Worm (Caenorhabditis elegans) whole organism, L3 larva: Measurements from ENCODE around the gene F56H9.8.

Experiments
- R02D3.7 ChIP-seq: fragments of 150-350 bp; optimal IDR thresholded peaks from 2 replicates; lab custom pipeline; 2014; ENCODE audit warnings: missing biosample characterization, missing genetic modification characterization
- ama-1 ChIP-seq: fragments of 150-350 bp; optimal IDR thresholded peaks from 2 replicates; lab custom pipeline; 2018
- ceh-16 ChIP-seq: sonication (generic microtip); optimal IDR thresholded peaks from 2 replicates; lab custom pipeline; 2017; ENCODE audit warnings: missing biosample characterization, missing genetic modification characterization
- ceh-28 ChIP-seq: fragments of 150-350 bp; optimal IDR thresholded peaks from 2 replicates; lab custom pipeline; 2014; ENCODE audit warnings: missing biosample characterization, missing genetic modification reagents, missing genetic modification characterization
- ceh-82 ChIP-seq: fragments of 150-350 bp; optimal IDR thresholded peaks from 2 replicates; lab custom pipeline; 2014; ENCODE audit warnings: missing biosample characterization, missing genetic modification characterization
- ceh-9 ChIP-seq: sonication (generic microtip); optimal IDR thresholded peaks from 2 replicates; lab custom pipeline; 2018; ENCODE audit warnings: missing biosample characterization, missing genetic modification characterization
- daf-12 ChIP-seq: fragments of 150-350 bp; optimal IDR thresholded peaks from 2 replicates; lab custom pipeline; 2014; ENCODE audit warnings: missing biosample characterization, missing genetic modification reagents, missing genetic modification characterization
- egl-27 ChIP-seq: sonication (generic microtip); optimal IDR thresholded peaks from 4 replicates; lab custom pipeline; 2017; ENCODE audit warnings: missing biosample characterization, missing genetic modification reagents, missing genetic modification characterization
- egl-5 ChIP-seq: fragments of 150-350 bp; optimal IDR thresholded peaks from 2 replicates; lab custom pipeline; 2017; ENCODE audit warnings: missing biosample characterization, missing genetic modification reagents, missing genetic modification characterization, inconsistent platforms
- elt-1 ChIP-seq: fragments of 150-350 bp; optimal IDR thresholded peaks from 2 replicates; lab custom pipeline; 2014; ENCODE audit warnings: missing biosample characterization, missing genetic modification characterization
- elt-2 ChIP-seq: sonication (generic microtip); optimal IDR thresholded peaks from 2 replicates; lab custom pipeline; 2016; ENCODE audit warnings: missing genetic modification reagents, mild to moderate bottlenecking, missing genetic modification characterization, missing compliant biosample characterization
- fkh-2 ChIP-seq: fragments of 150-350 bp; optimal IDR thresholded peaks from 2 replicates; lab custom pipeline; 2014; ENCODE audit warnings: missing biosample characterization, missing genetic modification reagents, missing genetic modification characterization
- jun-1 ChIP-seq: fragments of 150-350 bp; optimal IDR thresholded peaks from 2 replicates; lab custom pipeline; 2014; ENCODE audit warnings: missing biosample characterization, missing genetic modification reagents, missing genetic modification characterization
- lin-15B ChIP-seq: fragments of 150-350 bp; optimal IDR thresholded peaks from 2 replicates; lab custom pipeline; 2014; ENCODE audit warnings: missing biosample characterization, missing genetic modification characterization
- lin-39 ChIP-seq: fragments of 150-350 bp; optimal IDR thresholded peaks from 2 replicates; lab custom pipeline; 2018; ENCODE audit warnings: missing biosample characterization, missing genetic modification reagents, missing genetic modification characterization
- lsy-12 ChIP-seq: sonication (generic microtip); optimal IDR thresholded peaks from 2 replicates; lab custom pipeline; 2016; ENCODE audit warnings: mild to moderate bottlenecking, missing genetic modification characterization, missing compliant biosample characterization
- mdl-1 ChIP-seq: fragments of 150-350 bp; optimal IDR thresholded peaks from 2 replicates; lab custom pipeline; 2014; ENCODE audit warnings: missing biosample characterization, missing genetic modification characterization
- mml-1 ChIP-seq: fragments of 150-350 bp; sonication (generic microtip); optimal IDR thresholded peaks from 3 replicates; lab custom pipeline; 2014; ENCODE audit warnings: missing biosample characterization, missing genetic modification characterization
- nfya-1 ChIP-seq: sonication (generic microtip); optimal IDR thresholded peaks from 2 replicates; lab custom pipeline; 2017; ENCODE audit warnings: missing genetic modification characterization, mild to moderate bottlenecking, missing compliant biosample characterization, antibody characterized with exemption, moderate library complexity; ENCODE audit not compliant: insufficient read depth
- nhr-12 ChIP-seq: fragments of 150-350 bp; optimal IDR thresholded peaks from 2 replicates; lab custom pipeline; 2014; ENCODE audit warnings: missing biosample characterization, missing genetic modification characterization
- nhr-23 ChIP-seq: fragments of 150-350 bp; optimal IDR thresholded peaks from 2 replicates; lab custom pipeline; 2014; ENCODE audit warnings: missing biosample characterization, missing genetic modification reagents, missing genetic modification characterization
- nhr-25 ChIP-seq: sonication (generic microtip); optimal IDR thresholded peaks from 2 replicates; lab custom pipeline; 2017; ENCODE audit warnings: missing biosample characterization, missing genetic modification characterization
- nhr-43 ChIP-seq: sonication (generic microtip); optimal IDR thresholded peaks from 2 replicates; lab custom pipeline; 2016; ENCODE audit warnings: mild to moderate bottlenecking, missing genetic modification characterization, missing compliant biosample characterization; ENCODE audit not compliant: poor library complexity, severe bottlenecking
- nhr-67 ChIP-seq: fragments of 150-350 bp; optimal IDR thresholded peaks from 2 replicates; lab custom pipeline; 2014; ENCODE audit warnings: missing biosample characterization, missing genetic modification characterization
- pha-4 ChIP-seq: fragments of 150-350 bp; optimal IDR thresholded peaks from 2 replicates; lab custom pipeline; 2014; ENCODE audit warnings: missing biosample characterization, missing genetic modification reagents, missing genetic modification characterization
- pqm-1 ChIP-seq: fragments of 150-350 bp; optimal IDR thresholded peaks from 2 replicates; lab custom pipeline; 2017; ENCODE audit warnings: missing biosample characterization, missing genetic modification characterization, inconsistent platforms
- skn-1 ChIP-seq: fragments of 150-350 bp; optimal IDR thresholded peaks from 2 replicates; lab custom pipeline; 2014; ENCODE audit warnings: missing biosample characterization, missing genetic modification characterization
- snpc-4 ChIP-seq: fragments of 150-350 bp; optimal IDR thresholded peaks from 2 replicates; lab custom pipeline; 2014; ENCODE audit warnings: missing biosample characterization, missing genetic modification characterization
- tbx-2 ChIP-seq: sonication (generic microtip); optimal IDR thresholded peaks from 2 replicates; lab custom pipeline; 2016; ENCODE audit warnings: mild to moderate bottlenecking, missing genetic modification characterization, missing compliant biosample characterization
- unc-62 ChIP-seq: fragments of 150-350 bp; sonication (generic microtip); optimal IDR thresholded peaks from 4 replicates; lab custom pipeline; 2014; ENCODE audit warnings: missing biosample characterization, missing genetic modification reagents, missing genetic modification characterization
- ztf-11 ChIP-seq: fragments of 150-350 bp; optimal IDR thresholded peaks from 2 replicates; lab custom pipeline; 2014; ENCODE audit warnings: missing biosample characterization, missing genetic modification characterization
- ztf-4 ChIP-seq: fragments of 150-350 bp; optimal IDR thresholded peaks from 2 replicates; lab custom pipeline; 2014; ENCODE audit warnings: missing biosample characterization, missing genetic modification characterization

Gene F56H9.8

ce11 chrV:12636248-12636647 is 8.4 kb upstream of the F56H9.8 start:
- TF ChIP-seq snpc-4 (tag; lab: Kevin White, UChicago) (no peak), nhr-25 (tag; lab: Kevin White, UChicago) (peak; percentile 63), egl-5 (tag; lab: Kevin White, UChicago) (peak; percentile 2)
- TF ChIP-seq, all 47 proteins: peak for 2

- TF ChIP-seq elt-1 (tag; lab: Kevin White, UChicago): peak; percentile 19
- TF ChIP-seq nfya-1 (tag; lab: Kevin White, UChicago): peak; percentile 64
- TF ChIP-seq lin-15B: no peak
- peak; percentile 72 for TF ChIP-seq mdl-1
- TF ChIP-seq elt-2 (tag; lab: Kevin White, UChicago): peak; percentile 85
- no peak for TF ChIP-seq fkh-2 (tag; lab: Kevin White, UChicago)
- TF ChIP-seq nhr-43 (tag; lab: Kevin White, UChicago): peak; percentile 89
- no peak for TF ChIP-seq ceh-16 (tag; lab: Kevin White, UChicago)
- TF ChIP-seq nhr-23 (tag; lab: Kevin White, UChicago): peak; percentile 71
- TF ChIP-seq jun-1 (tag; lab: Kevin White, UChicago): peak; percentile 62
- peak; percentile 27 for TF ChIP-seq R02D3.7
- TF ChIP-seq nhr-25 (tag; lab: Kevin White, UChicago): peak; percentile 93
- TF ChIP-seq tbx-2 (tag; lab: Kevin White, UChicago): peak; percentile 11
- peak; percentile 90 for TF ChIP-seq pha-4 (tag; lab: Kevin White, UChicago)
- no peak for TF ChIP-seq nhr-67 (tag; lab: Kevin White, UChicago)
- peak; percentile 8 for TF ChIP-seq ama-1 (lab: Kevin White, UChicago)
- peak; percentile 61 for TF ChIP-seq ceh-28 (tag; lab: Kevin White, UChicago)
- no peak for TF ChIP-seq unc-62 (GFP tag; lab: Kevin White, UChicago)
- peak; percentile 96 for TF ChIP-seq mml-1 (tag; lab: Kevin White, UChicago)
- TF ChIP-seq ceh-9 (tag; lab: Kevin White, UChicago): no peak
- peak; percentile 74 for TF ChIP-seq egl-27 (tag; lab: Kevin White, UChicago)
- TF ChIP-seq daf-12: no peak
- peak; percentile 71 for TF ChIP-seq pqm-1
These were observed 7.3 kb upstream of the F56H9.8 start, which contains the start of gene F56H9.2 for ce11 chrV:12637238-12637690. TSS of gene F56H9.2 (plus strand) at chrV:12637663.

ce11 chrV:12637764-12638502 is 6.7 kb upstream of the F56H9.8 start:
- TF ChIP-seq ztf-11: no peak
- no peak for TF ChIP-seq daf-12
- no peak for TF ChIP-seq nhr-25 (tag; lab: Kevin White, UChicago)
- TF ChIP-seq snpc-4 (tag; lab: Kevin White, UChicago): no peak
- no peak for TF ChIP-seq ceh-16 (tag; lab: Kevin White, UChicago)
- peak; percentile 40 for TF ChIP-seq pha-4 (tag; lab: Kevin White, UChicago)
- TF ChIP-seq R02D3.7: no peak
- TF ChIP-seq lin-39: no peak
- peak; percentile 54 for TF ChIP-seq nhr-43 (tag; lab: Kevin White, UChicago)
- no peak for TF ChIP-seq ztf-4 (tag; lab: Kevin White, UChicago)
- peak; percentile 92 for TF ChIP-seq elt-2 (tag; lab: Kevin White, UChicago)
- TF ChIP-seq ceh-82 (tag; lab: Kevin White, UChicago): no peak
- TF ChIP-seq lsy-12 (tag; lab: Kevin White, UChicago): no peak
- peak; percentile 72 for TF ChIP-seq pqm-1
- peak; percentile 16 for TF ChIP-seq nhr-23 (tag; lab: Kevin White, UChicago)
- TF ChIP-seq nhr-12 (tag; lab: Kevin White, UChicago): no peak
- no peak for TF ChIP-seq skn-1 (tag; lab: Kevin White, UChicago)

ce11 chrV:12640384-12640783 is 4.2 kb upstream of the F56H9.8 start, which contains the start of gene gpa-8:
TSS of gene gpa-8 (minus strand) at chrV:12640484.
- no peak for TF ChIP-seq nfya-1 (tag; lab: Kevin White, UChicago)

ce11 chrV:12649213-12649612 is 4.6 kb downstream of the F56H9.8 start, which contains the start of gene gpa-9:
TSS of gene gpa-9 (minus strand) at chrV:12649313.
- TF ChIP-seq jun-1 (tag; lab: Kevin White, UChicago) (no peak), elt-1 (tag; lab: Kevin White, UChicago) (no peak)
- TF ChIP-seq, all 47 proteins: peak for 0
